Worm (Caenorhabditis elegans): ENCODE data around the gene srh-171.

- no peak for TF ChIP-seq F13H6.1 (tag; optimal IDR thresholded peaks at IDR 0.05)
- TF ChIP-seq fkh-10 (GFP tag; optimal IDR thresholded peaks at IDR 0.05), result no peak
- no peak for TF ChIP-seq tbx-2 (tag; optimal IDR thresholded peaks at IDR 0.05)
Observed at ce11 chrV:19998203-19998836, 32.8 kb downstream of the srh-171 start.
